Worm (Caenorhabditis elegans) whole organism, L4/young adult: ENCODE data around the gene C16D9.1.

Experiments
- W03F9.2 ChIP-seq: fragments of 150-350 bp; optimal IDR thresholded peaks from 2 replicates; lab custom pipeline; 2014; ENCODE audit warnings: missing biosample characterization, missing genetic modification characterization
- dao-5 ChIP-seq: sonication (generic microtip); optimal IDR thresholded peaks from 2 replicates; lab custom pipeline; 2016; ENCODE audit warnings: missing genotype, missing genetic modification characterization, moderate library complexity, missing compliant biosample characterization
- him-1 ChIP-seq: sonication (generic microtip); optimal IDR thresholded peaks from 2 replicates; lab custom pipeline; 2016; ENCODE audit warnings: missing genotype, missing genetic modification reagents, missing genetic modification characterization, missing compliant biosample characterization

The C16D9.1 gene

DNA sequence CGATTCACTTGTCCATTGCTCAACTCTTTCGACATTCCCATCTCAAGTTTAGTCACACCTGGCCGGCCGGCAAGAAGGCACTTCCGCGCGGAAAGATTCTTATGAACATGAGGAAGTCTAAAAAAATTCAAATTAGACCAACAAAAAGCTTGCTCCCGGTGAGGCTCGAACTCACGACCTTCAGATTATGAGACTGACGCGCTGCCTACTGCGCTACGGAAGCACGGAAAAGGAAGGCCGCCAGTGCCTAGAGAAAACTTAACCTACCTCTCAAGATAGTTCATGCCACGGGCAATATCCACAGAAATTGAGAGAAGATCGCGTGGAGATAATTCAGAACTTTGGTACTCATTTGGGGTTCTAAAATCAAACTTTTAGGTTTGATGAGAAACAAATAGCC is 29.1 kb upstream of the C16D9.1 start:
- TF ChIP-seq him-1 (tag; lab: Kevin White, UChicago) (no peak), dao-5 (tag; lab: Kevin White, UChicago) (no peak), W03F9.2 (tag; lab: Kevin White, UChicago) (no peak)

DNA sequence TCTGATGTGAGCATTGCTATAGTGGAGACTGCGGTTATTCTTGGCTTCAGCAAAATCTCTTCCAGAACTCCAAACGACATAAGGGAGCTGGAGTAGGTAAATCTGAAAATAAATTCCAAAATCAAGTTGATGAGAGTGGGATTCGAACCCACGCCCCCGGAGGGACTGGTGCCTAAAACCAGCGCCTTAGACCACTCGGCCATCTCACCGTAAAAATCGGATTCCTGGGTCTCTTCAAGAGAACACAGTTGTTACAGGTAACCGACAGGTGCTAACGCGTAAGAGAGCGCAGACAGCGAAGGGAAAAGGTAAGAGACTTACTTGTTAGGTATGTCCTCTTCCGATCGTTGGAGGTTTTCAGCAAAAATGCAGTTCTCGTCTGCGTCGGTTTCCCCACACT is 23.8 kb upstream of the C16D9.1 start:
- no peak for TF ChIP-seq dao-5 (tag; lab: Kevin White, UChicago)
- no peak for TF ChIP-seq W03F9.2 (tag; lab: Kevin White, UChicago)

DNA sequence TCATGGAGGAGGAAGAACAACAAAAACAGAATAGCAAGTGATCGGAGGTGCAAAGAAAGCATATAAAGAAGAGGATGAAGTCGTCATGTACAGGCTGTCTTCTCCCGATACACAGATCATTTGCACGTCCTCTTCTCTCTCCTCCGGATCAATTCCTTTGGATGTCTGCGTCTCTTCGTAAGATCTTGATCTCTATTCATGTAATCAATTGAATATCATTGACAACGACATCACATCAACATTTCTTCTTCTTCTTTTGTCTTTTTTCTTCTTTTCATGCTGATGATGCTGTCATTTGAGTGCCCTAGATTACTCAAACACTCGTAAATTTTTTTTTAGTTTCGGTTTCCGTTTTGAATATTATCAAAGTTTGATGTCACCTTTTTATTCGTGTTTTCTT is 20.8 kb upstream of the C16D9.1 start, which contains the start of gene rol-3:
Gene rol-3 (minus strand): TSS at position 120 of the 400 bp plus-strand sequence.
- TF ChIP-seq W03F9.2 (tag; lab: Kevin White, UChicago) (no peak), him-1 (tag; lab: Kevin White, UChicago) (no peak), dao-5 (tag; lab: Kevin White, UChicago) (no peak)

DNA sequence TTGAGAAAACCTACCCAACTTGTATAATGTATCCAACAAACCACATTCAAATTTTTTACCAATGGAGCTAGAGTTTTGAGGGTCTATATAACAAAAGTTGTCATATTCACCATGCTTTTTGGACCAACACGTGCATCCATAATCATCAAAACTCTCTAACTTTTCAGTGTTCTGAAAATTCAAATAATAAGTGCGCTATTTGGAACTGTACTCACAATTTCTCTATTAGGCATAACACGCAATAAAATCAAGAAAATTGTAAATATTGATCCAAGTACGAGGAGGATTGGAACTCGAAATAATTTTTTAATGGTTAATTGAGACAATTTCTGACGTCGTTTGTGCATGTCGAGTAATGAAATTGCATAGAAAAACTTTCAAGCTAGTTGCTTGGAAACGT is 19.2 kb upstream of the C16D9.1 start, which contains the start of gene C16D9.3:
Gene C16D9.3 (minus strand): TSS at position 101 of the 400 bp plus-strand sequence.
- TF ChIP-seq W03F9.2 (tag; lab: Kevin White, UChicago): no peak
- no peak for TF ChIP-seq him-1 (tag; lab: Kevin White, UChicago)
- no peak for TF ChIP-seq dao-5 (tag; lab: Kevin White, UChicago)

DNA sequence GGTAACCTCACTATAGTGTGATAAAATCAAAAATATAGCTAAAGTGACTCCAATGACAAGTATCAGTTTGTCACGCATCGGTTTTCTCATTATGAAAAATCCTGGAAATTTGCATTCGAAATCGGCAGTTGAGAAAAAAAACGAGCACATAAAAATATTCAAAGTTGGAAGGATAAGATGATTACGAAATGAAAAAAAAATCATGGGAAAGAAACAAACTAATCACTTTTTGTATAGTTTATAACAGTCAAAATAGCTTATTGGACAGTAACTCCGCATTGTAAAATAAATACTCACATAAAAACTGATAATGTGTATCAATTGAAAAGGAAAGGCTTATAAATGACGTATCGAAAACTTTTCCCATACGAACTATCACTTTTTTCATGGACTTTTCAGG is 16.3 kb upstream of the C16D9.1 start, which contains the start of gene C16D9.4:
Gene C16D9.4 (minus strand): TSS at position 101 of the 400 bp plus-strand sequence.
- TF ChIP-seq W03F9.2 (tag; lab: Kevin White, UChicago) (no peak), him-1 (tag; lab: Kevin White, UChicago) (no peak), dao-5 (tag; lab: Kevin White, UChicago) (no peak)

DNA sequence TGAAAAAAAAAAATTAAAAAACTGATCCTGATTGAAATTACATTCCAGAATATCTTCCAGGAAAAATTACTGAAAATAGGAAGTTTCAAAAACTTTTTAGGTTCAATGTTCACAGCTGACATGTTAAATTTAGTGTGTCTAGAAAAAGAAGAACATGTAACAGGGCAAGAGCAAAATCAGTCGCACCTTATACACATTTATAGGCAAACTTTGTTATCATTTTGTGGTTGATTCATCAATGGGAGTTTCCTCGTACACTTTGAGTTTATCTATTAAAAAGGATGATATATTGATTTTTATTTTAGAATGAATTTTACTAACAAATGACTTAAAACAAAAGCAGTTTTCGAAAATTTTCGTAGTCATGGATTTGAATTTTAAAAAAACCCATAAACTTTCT is 15.9 kb upstream of the C16D9.1 start:
- no peak for TF ChIP-seq W03F9.2 (tag; lab: Kevin White, UChicago)
- no peak for TF ChIP-seq dao-5 (tag; lab: Kevin White, UChicago)
- TF ChIP-seq him-1 (tag; lab: Kevin White, UChicago): no peak

DNA sequence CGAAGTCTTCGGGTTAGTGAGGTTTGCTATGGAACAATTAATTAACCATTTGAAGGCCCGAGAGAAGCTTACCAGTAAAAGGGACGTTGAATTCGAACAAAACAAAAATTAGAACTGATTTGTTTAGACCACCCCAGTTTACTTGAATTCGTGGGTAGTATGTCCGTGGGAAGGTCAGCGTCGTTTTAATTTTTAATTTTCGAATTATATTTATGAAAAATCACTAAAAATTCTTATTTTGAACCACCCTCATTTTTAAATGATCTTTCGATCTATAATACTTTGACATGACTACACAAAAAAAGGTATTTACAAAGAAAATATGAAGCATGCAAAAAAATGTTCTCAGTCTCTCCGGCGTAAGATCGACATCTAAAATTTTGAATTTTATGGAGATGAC is 13.7 kb upstream of the C16D9.1 start, which contains the start of gene C16D9.5:
Gene C16D9.5 (minus strand): TSS at position 101 of the 400 bp plus-strand sequence.
- TF ChIP-seq W03F9.2 (tag; lab: Kevin White, UChicago) (no peak), him-1 (tag; lab: Kevin White, UChicago) (no peak), dao-5 (tag; lab: Kevin White, UChicago) (no peak)

DNA sequence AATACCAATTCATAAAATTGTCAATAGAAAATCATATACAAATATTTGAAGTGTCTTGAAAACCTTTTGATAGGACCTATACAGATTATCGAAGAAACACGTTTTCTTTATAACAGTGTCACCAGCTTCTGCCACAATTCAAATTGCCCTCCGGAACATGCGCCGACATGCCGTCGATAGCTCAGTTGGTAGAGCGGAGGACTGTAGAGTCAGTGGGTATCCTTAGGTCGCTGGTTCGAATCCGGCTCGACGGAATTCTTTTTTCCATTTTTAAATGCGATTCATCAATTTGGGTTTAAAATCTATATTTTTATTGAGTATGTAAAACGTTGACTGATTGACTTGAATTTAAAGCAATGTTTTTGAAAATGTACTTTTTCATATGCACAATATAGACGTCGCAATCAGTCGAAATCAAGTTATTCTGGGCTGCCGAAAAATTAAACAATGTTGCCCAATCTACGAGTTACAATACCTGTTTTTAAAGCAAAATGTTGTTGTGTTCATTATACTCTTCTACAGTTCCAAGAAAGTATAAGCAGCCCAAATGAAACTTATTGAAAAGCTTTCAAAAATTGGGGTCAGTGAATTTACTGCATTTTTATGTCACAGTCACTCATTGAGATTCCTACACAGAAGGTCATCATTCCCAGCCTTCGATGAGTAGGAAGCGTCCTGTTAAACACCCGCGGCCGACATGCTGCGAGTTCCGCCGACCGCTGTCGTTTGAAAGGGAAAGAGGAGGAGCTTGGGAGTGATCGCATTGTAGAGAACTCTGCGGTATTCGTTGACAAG is 11.6 kb upstream of the C16D9.1 start:
- peak; percentile 47 for TF ChIP-seq W03F9.2 (tag; lab: Kevin White, UChicago)
- TF ChIP-seq him-1 (tag; lab: Kevin White, UChicago): no peak

DNA sequence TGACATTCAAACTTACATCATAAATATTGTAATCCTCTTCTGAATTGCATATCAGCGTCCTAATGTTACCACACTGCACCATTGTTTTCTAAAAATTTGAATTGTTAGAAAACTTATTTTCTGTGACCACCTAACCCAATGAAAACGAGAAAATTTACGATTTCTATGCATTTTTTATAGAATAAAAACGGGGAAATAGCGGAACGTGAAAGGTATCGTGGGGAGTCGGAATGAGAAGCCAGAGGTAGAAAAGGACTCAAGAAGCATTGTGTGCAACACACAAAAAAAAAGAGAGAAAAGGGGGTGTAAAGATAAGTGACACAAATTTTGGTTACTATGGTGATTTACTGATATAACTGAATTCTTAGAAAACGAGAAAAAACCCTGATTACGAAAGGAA is 8.9 kb upstream of the C16D9.1 start, which contains the start of gene C16D9.6:
Gene C16D9.6 (minus strand): TSS at position 101 of the 400 bp plus-strand sequence.
- TF ChIP-seq him-1 (tag; lab: Kevin White, UChicago) (no peak), dao-5 (tag; lab: Kevin White, UChicago) (no peak), W03F9.2 (tag; lab: Kevin White, UChicago) (no peak)

DNA sequence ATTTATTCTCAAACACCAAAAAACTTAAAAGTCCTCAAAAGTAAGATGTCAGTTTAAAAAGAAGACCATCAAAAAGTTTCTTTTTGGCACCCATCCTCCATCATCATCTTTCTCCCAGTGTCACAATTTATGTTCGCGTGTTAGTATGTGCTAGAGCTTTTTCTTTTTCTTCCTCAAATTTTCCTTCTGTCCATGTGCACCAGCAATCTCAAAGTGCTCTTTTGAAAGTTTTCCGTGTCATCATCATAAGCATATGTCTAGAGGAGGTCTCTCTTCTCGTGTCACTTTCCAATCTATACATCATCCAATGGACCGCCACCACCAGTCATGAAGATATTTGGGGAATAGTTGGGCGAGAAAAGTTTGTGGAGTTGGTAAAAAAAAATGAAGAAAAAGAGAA is 8.0 kb upstream of the C16D9.1 start:
- TF ChIP-seq him-1 (tag; lab: Kevin White, UChicago) (no peak), dao-5 (tag; lab: Kevin White, UChicago) (no peak), W03F9.2 (tag; lab: Kevin White, UChicago) (no peak)

DNA sequence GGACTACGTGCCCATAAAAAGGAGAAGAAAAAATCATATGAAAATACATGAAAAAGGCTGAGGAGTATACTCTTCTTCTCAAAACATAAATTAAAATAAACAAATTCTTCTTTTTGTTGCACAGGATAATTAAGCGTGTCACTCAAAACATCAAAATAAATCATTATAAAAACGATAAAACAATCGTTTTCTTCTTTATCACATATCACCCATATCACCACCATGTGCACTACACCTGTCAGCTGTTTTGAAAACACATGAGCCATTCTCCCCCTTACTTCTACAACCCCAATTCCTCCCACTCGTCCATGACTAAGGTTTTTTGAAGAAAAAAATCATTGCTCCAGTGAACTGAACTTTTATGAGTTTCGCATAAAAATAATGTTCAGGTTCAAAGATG is 6.6 kb upstream of the C16D9.1 start:
- TF ChIP-seq him-1 (tag; lab: Kevin White, UChicago) (no peak), dao-5 (tag; lab: Kevin White, UChicago) (no peak), W03F9.2 (tag; lab: Kevin White, UChicago) (no peak)

DNA sequence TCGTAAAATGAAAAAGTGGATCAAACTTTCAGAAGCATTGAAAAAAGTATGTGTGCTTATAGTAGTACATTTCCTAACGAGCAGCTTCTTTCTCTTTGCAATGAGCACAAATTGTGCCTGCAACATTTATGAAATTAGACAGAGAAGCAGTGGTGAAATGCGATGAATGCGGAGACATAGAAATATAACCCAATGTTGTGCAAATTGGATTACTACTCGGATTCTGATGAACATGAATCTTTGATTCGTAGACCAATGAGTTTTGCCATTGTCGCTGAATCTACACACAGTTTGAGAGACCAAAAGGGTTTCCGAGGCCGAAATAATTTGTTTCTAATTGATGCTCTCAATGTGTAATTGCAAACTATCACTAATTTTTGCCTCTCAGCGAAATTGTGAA is 5.2 kb upstream of the C16D9.1 start:
- no peak for TF ChIP-seq him-1 (tag; lab: Kevin White, UChicago)
- TF ChIP-seq W03F9.2 (tag; lab: Kevin White, UChicago): no peak
- no peak for TF ChIP-seq dao-5 (tag; lab: Kevin White, UChicago)

DNA sequence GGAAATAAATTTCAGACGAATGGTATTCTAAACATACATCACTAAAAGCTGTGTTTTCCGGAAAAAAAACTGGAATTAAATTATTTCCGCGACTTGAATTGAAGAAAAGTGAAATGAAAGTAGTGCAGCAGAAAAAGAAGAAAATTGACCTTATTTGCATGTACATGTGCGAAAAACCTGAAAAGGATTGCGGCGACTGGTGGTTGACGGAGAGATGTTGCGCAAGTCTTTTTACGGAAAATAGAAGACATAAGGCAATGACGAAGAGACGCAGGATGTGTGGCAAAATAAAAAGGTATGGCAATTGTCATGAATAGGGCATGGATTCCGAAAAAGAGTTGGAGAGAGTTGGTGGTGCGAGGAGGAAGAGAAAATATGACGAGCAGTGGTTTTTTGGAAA is 4.1 kb upstream of the C16D9.1 start:
- TF ChIP-seq W03F9.2 (tag; lab: Kevin White, UChicago) (no peak), dao-5 (tag; lab: Kevin White, UChicago) (no peak), him-1 (tag; lab: Kevin White, UChicago) (no peak)

DNA sequence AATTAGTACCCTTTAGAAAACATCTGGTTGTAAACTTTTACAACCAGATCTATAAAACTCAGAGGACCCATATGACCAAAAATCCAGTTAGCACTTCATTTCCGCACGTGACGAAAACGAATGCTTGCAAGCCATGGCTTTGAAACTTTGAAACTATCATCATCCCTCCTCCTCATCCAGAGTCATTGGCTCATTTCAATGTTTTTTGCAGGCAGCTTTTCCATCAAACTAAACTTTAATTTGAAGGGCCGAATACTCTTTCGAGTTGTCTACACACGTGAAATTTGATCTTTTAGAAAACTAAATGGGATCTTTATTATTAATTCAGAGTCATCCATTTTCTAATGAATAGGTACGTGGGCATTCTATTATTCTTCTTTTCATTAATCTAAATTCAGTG is 3.1 kb downstream of the C16D9.1 start:
- no peak for TF ChIP-seq dao-5 (tag; lab: Kevin White, UChicago)
- TF ChIP-seq W03F9.2 (tag; lab: Kevin White, UChicago): no peak
- TF ChIP-seq him-1 (tag; lab: Kevin White, UChicago): no peak
